Worm (Caenorhabditis elegans) whole organism, L4/young adult: Measurements from ENCODE around the gene blos-1.

ENCODE experiments used
- W03F9.2 ChIP-seq: fragments of 150-350 bp; optimal IDR thresholded peaks from 2 replicates; lab custom pipeline; 2014; ENCODE audit warnings: missing biosample characterization, missing genetic modification characterization
- dao-5 ChIP-seq: sonication (generic microtip); optimal IDR thresholded peaks from 2 replicates; lab custom pipeline; 2016; ENCODE audit warnings: missing genotype, missing genetic modification characterization, moderate library complexity, missing compliant biosample characterization
- him-1 ChIP-seq: sonication (generic microtip); optimal IDR thresholded peaks from 2 replicates; lab custom pipeline; 2016; ENCODE audit warnings: missing genotype, missing genetic modification reagents, missing genetic modification characterization, missing compliant biosample characterization

The blos-1 gene

ce11 chrIII:10211889-10212494 lies at the start of gene blos-1, which contains the start of gene best-18:
Gene blos-1 (minus strand): TSS chrIII:10211946.
Gene best-18 (plus strand): TSS chrIII:10212396.
- TF ChIP-seq him-1: no peak
- TF ChIP-seq dao-5 (tag; lab: Kevin White, UChicago): no peak
- no peak for TF ChIP-seq W03F9.2 (tag; lab: Kevin White, UChicago)

- TF ChIP-seq W03F9.2 (tag; lab: Kevin White, UChicago) (no peak), him-1 (no peak), dao-5 (tag; lab: Kevin White, UChicago) (no peak)
These were observed 49.5 kb upstream of the blos-1 start for ce11 chrIII:10261256-10261655.

ce11 chrIII:10258641-10259040 lies 46.9 kb upstream of the blos-1 start, which contains the start of gene rip-1:
Gene rip-1 (minus strand): TSS chrIII:10258741.
- TF ChIP-seq him-1: no peak
- no peak for TF ChIP-seq W03F9.2 (tag; lab: Kevin White, UChicago)
- TF ChIP-seq dao-5 (tag; lab: Kevin White, UChicago): no peak

ce11 chrIII:10254583-10254982 lies 42.8 kb upstream of the blos-1 start, which contains the start of gene R01H10.4:
Gene R01H10.4 (plus strand): TSS chrIII:10254818.
- TF ChIP-seq him-1: no peak
- TF ChIP-seq dao-5 (tag; lab: Kevin White, UChicago): no peak
- TF ChIP-seq W03F9.2 (tag; lab: Kevin White, UChicago): no peak

- no peak for TF ChIP-seq W03F9.2 (tag; lab: Kevin White, UChicago)
- TF ChIP-seq him-1: no peak
- no peak for TF ChIP-seq dao-5 (tag; lab: Kevin White, UChicago)
These were observed 41.6 kb upstream of the blos-1 start for ce11 chrIII:10253334-10253733.

ce11 chrIII:10251114-10251513 lies 39.4 kb upstream of the blos-1 start:
- no peak for TF ChIP-seq dao-5 (tag; lab: Kevin White, UChicago)
- TF ChIP-seq W03F9.2 (tag; lab: Kevin White, UChicago): no peak
- no peak for TF ChIP-seq him-1

- no peak for TF ChIP-seq dao-5 (tag; lab: Kevin White, UChicago)
- TF ChIP-seq W03F9.2 (tag; lab: Kevin White, UChicago): no peak
- no peak for TF ChIP-seq him-1
These were observed 36.8 kb upstream of the blos-1 start, which contains the start of the genes div-1 and cor-1 for ce11 chrIII:10248441-10249137. Gene div-1 (minus strand): TSS chrIII:10248559. Gene cor-1 (plus strand): TSS chrIII:10249111.

ce11 chrIII:10244013-10244412 lies 32.3 kb upstream of the blos-1 start:
- TF ChIP-seq him-1 (no peak), dao-5 (tag; lab: Kevin White, UChicago) (no peak), W03F9.2 (tag; lab: Kevin White, UChicago) (no peak)

- TF ChIP-seq dao-5 (tag; lab: Kevin White, UChicago) (no peak), him-1 (no peak), W03F9.2 (tag; lab: Kevin White, UChicago) (no peak)
These were observed 29.6 kb upstream of the blos-1 start for ce11 chrIII:10241332-10241829.

ce11 chrIII:10240073-10240472 lies 28.3 kb upstream of the blos-1 start:
- no peak for TF ChIP-seq dao-5 (tag; lab: Kevin White, UChicago)
- TF ChIP-seq him-1: no peak
- TF ChIP-seq W03F9.2 (tag; lab: Kevin White, UChicago): no peak

ce11 chrIII:10238448-10239154 lies 26.9 kb upstream of the blos-1 start, which contains the start of gene Y70G10A.3:
Gene Y70G10A.3 (plus strand): TSS chrIII:10239104.
- TF ChIP-seq W03F9.2 (tag; lab: Kevin White, UChicago) (no peak), him-1 (no peak), dao-5 (tag; lab: Kevin White, UChicago) (no peak)

ce11 chrIII:10236291-10236871 lies 24.6 kb upstream of the blos-1 start:
- TF ChIP-seq dao-5 (tag; lab: Kevin White, UChicago) (no peak), W03F9.2 (tag; lab: Kevin White, UChicago) (no peak), him-1 (no peak)

ce11 chrIII:10233979-10234378 lies 22.2 kb upstream of the blos-1 start, which contains the start of gene paml-1:
Gene paml-1 (minus strand): TSS chrIII:10234079.
- TF ChIP-seq W03F9.2 (tag; lab: Kevin White, UChicago) (no peak), dao-5 (tag; lab: Kevin White, UChicago) (no peak), him-1 (no peak)
